Fruit fly (Drosophila melanogaster) whole organism, embryonic: ENCODE data around the gene CG13114.

Experiments used
- Atf6 ChIP-seq: fragments of 200-800 bp; sonication (Bioruptor generic); IDR thresholded peaks from 2 replicates; pipeline ENCODE4 v1.3.6; 2022; ENCODE audit warnings: missing biosample characterization, missing genetic modification characterization
- CG17186 ChIP-seq: fragments of 200-800 bp; sonication (Bioruptor generic); optimal IDR thresholded peaks from 3 replicates; lab custom pipeline; 2017; ENCODE audit warnings: missing biosample characterization, missing genetic modification reagents, missing genetic modification characterization
- CG4404 ChIP-seq: fragments of 200-800 bp; sonication (Bioruptor generic); IDR thresholded peaks from 2 replicates; pipeline ENCODE4 v1.3.6; 2022; ENCODE audit warnings: missing biosample characterization, missing genetic modification characterization
- Drgx ChIP-seq: fragments of 200-800 bp; sonication (Bioruptor generic); IDR thresholded peaks from 2 replicates; pipeline ENCODE4 v1.3.6; 2022; ENCODE audit warnings: missing biosample characterization, missing genetic modification characterization
- HLH54F ChIP-seq: fragments of 200-800 bp; sonication (Bioruptor generic); optimal IDR thresholded peaks from 3 replicates; lab custom pipeline; 2016; ENCODE audit warnings: missing biosample characterization, missing genetic modification characterization
- slou ChIP-seq: fragments of 200-800 bp; sonication (Bioruptor generic); optimal IDR thresholded peaks from 3 replicates; lab custom pipeline; 2016; ENCODE audit warnings: missing biosample characterization, missing genetic modification characterization

- TF ChIP-seq CG17186 (GFP tag; lab: Kevin White, UChicago), result no peak
- no peak for TF ChIP-seq HLH54F (GFP tag; lab: Kevin White, UChicago)
- no peak for TF ChIP-seq Drgx (GFP tag; lab: Robert Waterston, UW)
- TF ChIP-seq CG4404 (GFP tag; lab: Robert Waterston, UW), result no peak
- TF ChIP-seq Atf6, result no peak
- no peak for TF ChIP-seq slou (GFP tag; lab: Kevin White, UChicago)
Measured at dm6 chr2L:9569131-9569530, 23.5 kb downstream of the CG13114 start.
